Worm (Caenorhabditis elegans) whole organism, L2 larva: ENCODE data around the gene F22H10.3.

Experiments used
- F13H6.1 ChIP-seq: sonication (generic microtip); optimal IDR thresholded peaks from 2 replicates; lab custom pipeline; 2016; ENCODE audit warnings: missing genetic modification characterization, missing compliant biosample characterization
- ZK546.5 ChIP-seq: sonication (generic microtip); optimal IDR thresholded peaks from 2 replicates; lab custom pipeline; 2017; ENCODE audit warnings: missing biosample characterization, missing genetic modification characterization
- egl-27 ChIP-seq: sonication (generic microtip); optimal IDR thresholded peaks from 3 replicates; lab custom pipeline; 2017; ENCODE audit warnings: missing biosample characterization, missing genetic modification reagents, missing genetic modification characterization
- nhr-10 ChIP-seq: sonication (generic microtip); optimal IDR thresholded peaks from 2 replicates; lab custom pipeline; 2017; ENCODE audit warnings: missing biosample characterization, missing genetic modification characterization
- skn-1 ChIP-seq: sonication (generic microtip); optimal IDR thresholded peaks from 2 replicates; lab custom pipeline; 2017; ENCODE audit warnings: missing biosample characterization, missing genetic modification characterization
- snpc-4 ChIP-seq: fragments of 150-350 bp; optimal IDR thresholded peaks from 2 replicates; lab custom pipeline; 2014; ENCODE audit warnings: missing biosample characterization, missing genetic modification characterization

ce11 chrX:16679117-16679590 lies 1.6 kb upstream of the F22H10.3 start, which contains the start of gene F22H10.2:
- TF ChIP-seq egl-27 (no peak), skn-1 (tag; lab: Kevin White, UChicago) (no peak), F13H6.1 (tag; lab: Kevin White, UChicago) (no peak), snpc-4 (tag; lab: Kevin White, UChicago) (no peak), nhr-10 (no peak), ZK546.5 (tag; lab: Kevin White, UChicago) (no peak)
